Worm (Caenorhabditis elegans) whole organism, L3 larva: ENCODE measurements around the gene Y38F1A.1.

Source experiments
- R02D3.7 ChIP-seq: fragments of 150-350 bp; optimal IDR thresholded peaks from 2 replicates; lab custom pipeline; 2014; ENCODE audit warnings: missing biosample characterization, missing genetic modification characterization
- daf-12 ChIP-seq: fragments of 150-350 bp; optimal IDR thresholded peaks from 2 replicates; lab custom pipeline; 2014; ENCODE audit warnings: missing biosample characterization, missing genetic modification reagents, missing genetic modification characterization
- fkh-10 ChIP-seq: sonication (generic microtip); optimal IDR thresholded peaks from 2 replicates; lab custom pipeline; 2017; ENCODE audit warnings: missing biosample characterization, missing genetic modification reagents, missing genetic modification characterization
- fos-1 ChIP-seq: fragments of 150-350 bp; optimal IDR thresholded peaks from 2 replicates; lab custom pipeline; 2014; ENCODE audit warnings: missing biosample characterization, missing genetic modification characterization
- nhr-25 ChIP-seq: sonication (generic microtip); optimal IDR thresholded peaks from 2 replicates; lab custom pipeline; 2017; ENCODE audit warnings: missing biosample characterization, missing genetic modification characterization
- nhr-76 ChIP-seq: fragments of 150-350 bp; sonication (generic microtip); optimal IDR thresholded peaks from 5 replicates; lab custom pipeline; 2014; ENCODE audit warnings: missing biosample characterization, missing genetic modification characterization
- skn-1 ChIP-seq: fragments of 150-350 bp; optimal IDR thresholded peaks from 2 replicates; lab custom pipeline; 2014; ENCODE audit warnings: missing biosample characterization, missing genetic modification characterization
- unc-39 ChIP-seq: sonication (generic microtip); optimal IDR thresholded peaks from 4 replicates; lab custom pipeline; 2017; ENCODE audit warnings: missing biosample characterization, missing genetic modification characterization

ce11 chrII:13003244-13003643, 48.7 kb upstream of the Y38F1A.1 start:
- TF ChIP-seq R02D3.7 = no peak
- TF ChIP-seq unc-39 (tag; lab: Kevin White, UChicago) = no peak
- no peak for TF ChIP-seq fos-1
- TF ChIP-seq daf-12 (tag; lab: Kevin White, UChicago) = no peak
- TF ChIP-seq fkh-10 (GFP tag; lab: Kevin White, UChicago) = no peak
- no peak for TF ChIP-seq nhr-76 (tag; lab: Kevin White, UChicago)
- no peak for TF ChIP-seq skn-1
- TF ChIP-seq nhr-25 (tag; lab: Kevin White, UChicago) = no peak
